Fruit fly (Drosophila melanogaster) whole organism, embryonic: ENCODE data around the gene Ubc4.
A peak's percentile ranks its signal among the peaks of the same experiment; 100 is the strongest.

Source experiments
- Bgb ChIP-seq: fragments of 200-800 bp; sonication (Bioruptor generic); IDR thresholded peaks from 2 replicates; pipeline ENCODE4 v1.3.6; 2022; ENCODE audit warnings: missing biosample characterization, missing genetic modification characterization; ENCODE audit not compliant: partially characterized antibody
- CG10267 ChIP-seq: fragments of 200-800 bp; sonication (Bioruptor generic); optimal IDR thresholded peaks from 2 replicates; lab custom pipeline; 2018; ENCODE audit warnings: missing biosample characterization, mild to moderate bottlenecking, missing genetic modification characterization, moderate library complexity
- CG11696 ChIP-seq: fragments of 200-800 bp; sonication (Bioruptor generic); IDR thresholded peaks from 2 replicates; pipeline ENCODE4 v1.3.6; 2022; ENCODE audit warnings: missing biosample characterization, missing genetic modification characterization
- CG12659 ChIP-seq: fragments of 200-800 bp; sonication (Bioruptor generic); optimal IDR thresholded peaks from 3 replicates; lab custom pipeline; 2017; ENCODE audit warnings: mild to moderate bottlenecking, missing biosample characterization, missing genetic modification reagents, missing genetic modification characterization
- CG12769 ChIP-seq: fragments of 200-800 bp; sonication (Bioruptor generic); optimal IDR thresholded peaks from 2 replicates; lab custom pipeline; 2019; ENCODE audit warnings: missing biosample characterization, mild to moderate bottlenecking, missing genetic modification characterization, moderate library complexity
- CG13123 ChIP-seq: fragments of 200-800 bp; sonication (Bioruptor generic); optimal IDR thresholded peaks from 2 replicates; lab custom pipeline; 2016; ENCODE audit warnings: missing biosample characterization, missing genetic modification characterization
- CG14441 ChIP-seq: fragments of 200-800 bp; sonication (Bioruptor generic); IDR thresholded peaks from 2 replicates; pipeline ENCODE4 v1.3.6; 2022; ENCODE audit warnings: missing biosample characterization, missing genetic modification characterization
- CG16863 ChIP-seq: fragments of 200-800 bp; sonication (Bioruptor generic); optimal IDR thresholded peaks from 3 replicates; lab custom pipeline; 2016; ENCODE audit warnings: missing biosample characterization, missing genetic modification characterization
- CG17186 ChIP-seq: fragments of 200-800 bp; sonication (Bioruptor generic); optimal IDR thresholded peaks from 3 replicates; lab custom pipeline; 2017; ENCODE audit warnings: missing biosample characterization, missing genetic modification reagents, missing genetic modification characterization
- CG17568 ChIP-seq: fragments of 200-800 bp; sonication (Bioruptor generic); optimal IDR thresholded peaks from 2 replicates; lab custom pipeline; 2018; ENCODE audit warnings: missing biosample characterization, mild to moderate bottlenecking, missing genetic modification characterization, moderate library complexity
- CG17612 ChIP-seq: fragments of 200-800 bp; sonication (Bioruptor generic); IDR thresholded peaks from 2 replicates; pipeline ENCODE4 v1.3.6; 2022; ENCODE audit warnings: missing biosample characterization, missing genetic modification characterization
- CG2678 ChIP-seq: fragments of 200-800 bp; sonication (Bioruptor generic); optimal IDR thresholded peaks from 3 replicates; lab custom pipeline; 2019; ENCODE audit warnings: missing biosample characterization, mild to moderate bottlenecking, missing genetic modification characterization, moderate library complexity
- CG32772 ChIP-seq: fragments of 200-800 bp; sonication (Bioruptor generic); IDR thresholded peaks from 2 replicates; pipeline ENCODE4 v1.3.6; 2022; ENCODE audit warnings: missing biosample characterization, missing genetic modification characterization
- CG33213 ChIP-seq: fragments of 200-800 bp; sonication (Bioruptor generic); optimal IDR thresholded peaks from 3 replicates; lab custom pipeline; 2016; ENCODE audit warnings: missing biosample characterization, missing genetic modification characterization
- CG34422 ChIP-seq: fragments of 200-800 bp; sonication (Bioruptor generic); IDR thresholded peaks from 3 replicates; pipeline ENCODE4 v1.3.6; 2022; ENCODE audit warnings: missing biosample characterization, missing genetic modification characterization
- CG3726 ChIP-seq: fragments of 200-800 bp; sonication (Bioruptor generic); IDR thresholded peaks from 3 replicates; pipeline ENCODE4, ENCODE4 v1.3.6; 2022; ENCODE audit warnings: missing biosample characterization, missing genetic modification characterization
- CG3995 ChIP-seq: fragments of 200-800 bp; sonication (Bioruptor generic); optimal IDR thresholded peaks from 3 replicates; lab custom pipeline; 2016; ENCODE audit warnings: missing biosample characterization, missing genetic modification characterization
- CG42726 ChIP-seq: fragments of 200-800 bp; sonication (Bioruptor generic); IDR thresholded peaks from 2 replicates; pipeline ENCODE4 v1.3.6; 2022; ENCODE audit warnings: missing biosample characterization, missing genetic modification characterization; ENCODE audit not compliant: partially characterized antibody
- CG4617 ChIP-seq: fragments of 200-800 bp; sonication (Bioruptor generic); optimal IDR thresholded peaks from 3 replicates; lab custom pipeline; 2016; ENCODE audit warnings: missing biosample characterization, missing genetic modification characterization, borderline replicate concordance
- CG5180 ChIP-seq: fragments of 200-800 bp; sonication (Bioruptor generic); optimal IDR thresholded peaks from 3 replicates; lab custom pipeline; 2017; ENCODE audit warnings: missing biosample characterization, missing genetic modification characterization, mild to moderate bottlenecking, moderate library complexity, missing genetic modification reagents
- CG6683 ChIP-seq: fragments of 200-800 bp; sonication (Bioruptor generic); optimal IDR thresholded peaks from 2 replicates; lab custom pipeline; 2017; ENCODE audit warnings: missing biosample characterization, mild to moderate bottlenecking, missing genetic modification characterization, missing genetic modification reagents
- CG7357 ChIP-seq: fragments of 200-800 bp; sonication (Bioruptor generic); IDR thresholded peaks from 3 replicates; pipeline ENCODE4 v1.3.6; 2022; ENCODE audit warnings: missing biosample characterization, missing genetic modification characterization
- CG7928 ChIP-seq: fragments of 200-800 bp; sonication (Bioruptor generic); optimal IDR thresholded peaks from 2 replicates; lab custom pipeline; 2017; ENCODE audit warnings: missing biosample characterization, mild to moderate bottlenecking, missing genetic modification characterization
- CG7963 ChIP-seq: fragments of 200-800 bp; sonication (Bioruptor generic); IDR thresholded peaks from 3 replicates; pipeline ENCODE4 v1.3.6; 2022; ENCODE audit warnings: missing biosample characterization, missing genetic modification characterization; ENCODE audit not compliant: partially characterized antibody
- CrebB ChIP-seq: fragments of 200-800 bp; sonication (Bioruptor generic); optimal IDR thresholded peaks from 3 replicates; lab custom pipeline; 2018; ENCODE audit warnings: missing biosample characterization, mild to moderate bottlenecking, missing genetic modification characterization
- Dek ChIP-seq: fragments of 200-800 bp; sonication (Bioruptor generic); optimal IDR thresholded peaks from 3 replicates; lab custom pipeline; 2019; ENCODE audit warnings: missing biosample characterization, mild to moderate bottlenecking, missing genetic modification characterization, moderate library complexity
- Dp ChIP-seq: fragments of 200-800 bp; sonication (Bioruptor generic); optimal IDR thresholded peaks from 2 replicates; lab custom pipeline; 2018; ENCODE audit warnings: missing biosample characterization, mild to moderate bottlenecking, missing genetic modification characterization, moderate library complexity
- Elba2 ChIP-seq: fragments of 200-800 bp; sonication (Bioruptor generic); optimal IDR thresholded peaks from 3 replicates; lab custom pipeline; 2016; ENCODE audit warnings: missing biosample characterization, missing genetic modification characterization
- Fer3 ChIP-seq: fragments of 200-800 bp; sonication (Bioruptor generic); optimal IDR thresholded peaks from 2 replicates; lab custom pipeline; 2018; ENCODE audit warnings: missing biosample characterization, mild to moderate bottlenecking, missing genetic modification characterization, moderate library complexity
- Gug ChIP-seq: fragments of 200-800 bp; sonication (Bioruptor generic); IDR thresholded peaks from 4 replicates; pipeline ENCODE4 v1.3.6; 2022; ENCODE audit warnings: missing biosample characterization, missing genetic modification characterization
- MBD-R2 ChIP-seq: fragments of 200-800 bp; sonication (Bioruptor generic); IDR thresholded peaks from 2 replicates; pipeline ENCODE4 v1.3.6; 2022; ENCODE audit warnings: missing biosample characterization, missing genetic modification characterization
- Optix ChIP-seq: fragments of 200-800 bp; sonication (Bioruptor generic); IDR thresholded peaks from 3 replicates; pipeline ENCODE4 v1.3.6; 2022; ENCODE audit warnings: missing biosample characterization, missing genetic modification characterization
- Rfx ChIP-seq: fragments of 200-800 bp; sonication (Bioruptor generic); IDR thresholded peaks from 2 replicates; pipeline ENCODE4 v1.3.6; 2022; ENCODE audit warnings: missing biosample characterization, missing genetic modification characterization
- Ssrp ChIP-seq: fragments of 200-800 bp; sonication (Bioruptor generic); optimal IDR thresholded peaks from 2 replicates; lab custom pipeline; 2018; ENCODE audit warnings: missing biosample characterization, mild to moderate bottlenecking, missing genetic modification characterization, moderate library complexity
- al ChIP-seq: fragments of 200-800 bp; sonication (Bioruptor generic); IDR thresholded peaks from 2 replicates; pipeline ENCODE4 v1.3.6; 2022; ENCODE audit warnings: missing biosample characterization, missing genetic modification characterization
- amos ChIP-seq: fragments of 200-800 bp; sonication (Bioruptor generic); IDR thresholded peaks from 2 replicates; pipeline ENCODE4 v1.3.6; 2022; ENCODE audit warnings: missing biosample characterization, missing genetic modification characterization; ENCODE audit not compliant: partially characterized antibody
- chn ChIP-seq: fragments of 200-800 bp; sonication (Bioruptor generic); optimal IDR thresholded peaks from 2 replicates; lab custom pipeline; 2016; ENCODE audit warnings: missing biosample characterization, missing genetic modification characterization
- gcm2 ChIP-seq: fragments of 200-800 bp; sonication (Bioruptor generic); optimal IDR thresholded peaks from 2 replicates; lab custom pipeline; 2016; ENCODE audit warnings: missing biosample characterization, missing genetic modification characterization
- gsb ChIP-seq: fragments of 200-800 bp; sonication (Bioruptor generic); IDR thresholded peaks from 2 replicates; pipeline ENCODE4 v1.3.6; 2022; ENCODE audit warnings: missing biosample characterization, missing genetic modification characterization
- inv ChIP-seq: fragments of 200-800 bp; sonication (Bioruptor generic); IDR thresholded peaks from 2 replicates; pipeline ENCODE4 v1.3.6; 2022; ENCODE audit warnings: missing biosample characterization, missing genetic modification characterization; ENCODE audit not compliant: partially characterized antibody
- knrl ChIP-seq: fragments of 200-800 bp; sonication (Bioruptor generic); IDR thresholded peaks from 3 replicates; pipeline ENCODE4 v1.3.6; 2022; ENCODE audit warnings: missing biosample characterization, missing genetic modification characterization; ENCODE audit not compliant: partially characterized antibody
- nmo ChIP-seq: fragments of 200-800 bp; sonication (Bioruptor generic); optimal IDR thresholded peaks from 2 replicates; lab custom pipeline; 2018; ENCODE audit warnings: missing biosample characterization, mild to moderate bottlenecking, missing genetic modification characterization, moderate library complexity
- phol ChIP-seq: fragments of 200-800 bp; sonication (Bioruptor generic); optimal IDR thresholded peaks from 3 replicates; lab custom pipeline; 2018; ENCODE audit warnings: missing biosample characterization, mild to moderate bottlenecking, missing genetic modification characterization, moderate library complexity
- sd ChIP-seq: fragments of 200-800 bp; sonication (Bioruptor generic); optimal IDR thresholded peaks from 3 replicates; lab custom pipeline; 2018; ENCODE audit warnings: missing biosample characterization, mild to moderate bottlenecking, missing genetic modification characterization, moderate library complexity
- sug ChIP-seq: fragments of 200-800 bp; optimal IDR thresholded peaks from 2 replicates; lab custom pipeline; 2019; ENCODE audit warnings: missing biosample characterization, mild to moderate bottlenecking, missing genetic modification characterization, moderate library complexity
- tna ChIP-seq: fragments of 200-800 bp; sonication (Bioruptor generic); IDR thresholded peaks from 2 replicates; pipeline ENCODE4 v1.3.6; 2022; ENCODE audit warnings: missing biosample characterization, missing genetic modification characterization; ENCODE audit not compliant: partially characterized antibody
- trem ChIP-seq: fragments of 200-800 bp; optimal IDR thresholded peaks from 3 replicates; lab custom pipeline; 2019; ENCODE audit warnings: missing biosample characterization, mild to moderate bottlenecking, missing genetic modification characterization, moderate library complexity
- tx ChIP-seq: fragments of 200-800 bp; sonication (Bioruptor generic); optimal IDR thresholded peaks from 2 replicates; lab custom pipeline; 2016; ENCODE audit warnings: missing biosample characterization, missing genetic modification characterization
- unpg ChIP-seq: fragments of 200-800 bp; sonication (Bioruptor generic); optimal IDR thresholded peaks from 3 replicates; lab custom pipeline; 2018; ENCODE audit warnings: missing biosample characterization, mild to moderate bottlenecking, missing genetic modification characterization, moderate library complexity
- z ChIP-seq: fragments of 200-800 bp; sonication (Bioruptor generic); IDR thresholded peaks from 3 replicates; pipeline ENCODE4 v1.3.6; 2022; ENCODE audit warnings: missing biosample characterization, missing genetic modification characterization
- zf30C ChIP-seq: fragments of 200-800 bp; sonication (Bioruptor generic); optimal IDR thresholded peaks from 3 replicates; lab custom pipeline; 2018; ENCODE audit warnings: missing biosample characterization, mild to moderate bottlenecking, missing genetic modification characterization

Gene Ubc4

DNA sequence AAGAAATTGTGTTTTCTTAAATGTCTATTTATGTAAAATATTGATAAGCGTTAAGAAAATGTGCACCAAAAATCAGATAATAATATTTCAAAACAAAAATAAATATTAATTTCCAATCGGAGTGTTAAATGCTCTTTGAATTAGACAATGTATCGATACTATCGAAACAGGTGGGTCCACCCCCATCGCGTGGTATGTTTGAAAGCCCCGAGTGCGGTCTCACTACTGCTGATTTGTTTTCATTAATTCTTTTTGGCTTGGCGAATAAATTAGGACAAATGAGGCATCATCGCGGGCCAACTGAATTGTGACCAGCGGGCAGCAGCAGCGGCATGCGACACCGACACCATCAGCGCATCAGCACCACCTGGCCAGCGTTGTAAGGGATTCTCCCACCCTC lies 28.6 kb downstream of the Ubc4 start, which contains the start of gene Naa60 (continued):
- TF ChIP-seq CG2678 = no peak
- peak; percentile 55 for TF ChIP-seq trem (tag; lab: Kevin White, UChicago)
- no peak for TF ChIP-seq Dek
- TF ChIP-seq CG17612 (GFP tag; lab: Robert Waterston, UW) = no peak
- TF ChIP-seq CG32772 (GFP tag; lab: Robert Waterston, UW) = no peak
- TF ChIP-seq CG17568 (GFP tag; lab: Kevin White, UChicago) = no peak
- no peak for TF ChIP-seq CrebB (tag; lab: Kevin White, UChicago)
- peak; percentile 89 for TF ChIP-seq knrl (GFP tag; lab: Robert Waterston, UW)
- no peak for TF ChIP-seq unpg (GFP tag; lab: Kevin White, UChicago)
- peak; percentile 59; the same call in 2 of the 3 replicates for TF ChIP-seq CG7963 (GFP tag; lab: Robert Waterston, UW)
- peak; percentile 86 for TF ChIP-seq inv (GFP tag; lab: Robert Waterston, UW)
- peak; percentile 15 for TF ChIP-seq Elba2 (GFP tag; lab: Kevin White, UChicago)
- no peak for TF ChIP-seq zf30C (GFP tag; lab: Kevin White, UChicago)
- no peak for TF ChIP-seq sd (tag; lab: Kevin White, UChicago)
- no peak for TF ChIP-seq Ssrp
- TF ChIP-seq CG34422 (GFP tag; lab: Robert Waterston, UW) = peak; percentile 49; the same call in 1 of the 3 replicates
- no peak for TF ChIP-seq CG14441
- TF ChIP-seq CG6683 = no peak
- TF ChIP-seq nmo = peak; percentile 39
- no peak for TF ChIP-seq CG33213 (GFP tag; lab: Kevin White, UChicago)
- no peak for TF ChIP-seq CG7928 (GFP tag; lab: Kevin White, UChicago)
- no peak for TF ChIP-seq tx
- no peak for TF ChIP-seq Optix
- peak; percentile 74 for TF ChIP-seq tna (GFP tag; lab: Robert Waterston, UW)
- no peak for TF ChIP-seq CG3726
- no peak for TF ChIP-seq CG5180
- TF ChIP-seq CG13123 (GFP tag; lab: Kevin White, UChicago) = no peak
- TF ChIP-seq CG16863 (GFP tag; lab: Kevin White, UChicago) = no peak
- TF ChIP-seq Gug (GFP tag; lab: Robert Waterston, UW) = no peak
- TF ChIP-seq gsb = no peak
- TF ChIP-seq CG11696 (GFP tag; lab: Robert Waterston, UW) = no peak
- peak; percentile 92 for TF ChIP-seq Bgb (GFP tag; lab: Robert Waterston, UW)
- TF ChIP-seq gcm2 (GFP tag; lab: Kevin White, UChicago) = no peak
- peak; percentile 47 for TF ChIP-seq CG10267 (tag; lab: Kevin White, UChicago)
- peak; percentile 54 for TF ChIP-seq CG12659
- no peak for TF ChIP-seq CG7357 (GFP tag; lab: Robert Waterston, UW)
- no peak for TF ChIP-seq z (GFP tag; lab: Robert Waterston, UW)
- peak; percentile 48 for TF ChIP-seq CG3995
- peak; percentile 38 for TF ChIP-seq sug (tag; lab: Kevin White, UChicago)

DNA sequence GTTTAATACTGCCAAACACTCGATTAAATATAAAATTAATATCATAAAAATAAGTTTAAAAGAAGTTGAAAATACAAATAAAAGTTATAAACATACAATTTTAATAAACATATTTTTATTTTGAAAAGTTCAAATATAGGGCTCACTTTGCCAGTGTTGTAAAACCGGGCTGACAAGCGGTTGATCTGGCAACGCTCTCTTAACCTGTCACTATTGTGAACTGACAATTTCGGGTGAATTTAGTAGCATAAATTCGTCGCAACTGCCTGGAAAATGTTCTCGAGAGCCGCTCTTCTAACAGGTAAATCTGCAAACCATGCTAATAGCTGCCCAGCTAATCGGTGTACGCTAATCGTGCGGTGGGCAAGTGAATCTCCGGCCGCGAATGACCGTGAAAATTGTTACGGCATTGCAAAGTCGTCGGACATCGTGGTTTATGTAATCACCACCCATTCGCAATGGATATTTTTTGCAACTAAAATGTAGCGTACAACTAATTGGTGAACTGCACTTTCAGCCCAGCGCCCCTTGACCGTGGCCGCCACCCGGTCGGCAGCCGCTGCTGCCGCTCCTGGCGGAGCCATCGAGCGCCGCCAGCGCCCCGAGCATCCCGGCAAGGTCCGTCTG lies 31.8 kb downstream of the Ubc4 start, which contains the start of gene ATPsynB:
TSS of gene ATPsynB (plus strand) at position 205 of the 627 bp plus-strand sequence.
- peak; percentile 16; the same call in 1 of the 2 replicates for TF ChIP-seq al (GFP tag; lab: Robert Waterston, UW)
- peak; percentile 49; the same call in 1 of the 2 replicates for TF ChIP-seq amos (GFP tag; lab: Robert Waterston, UW)
- peak; percentile 57 for TF ChIP-seq Rfx (GFP tag; lab: Robert Waterston, UW)
- TF ChIP-seq Dp (GFP tag; lab: Kevin White, UChicago) = peak; percentile 95
- TF ChIP-seq chn (GFP tag; lab: Kevin White, UChicago) = peak; percentile 5
- TF ChIP-seq CG42726 = peak; percentile 58
- peak; percentile 96 for TF ChIP-seq CG4617 (GFP tag; lab: Kevin White, UChicago)
- peak; percentile 18 for TF ChIP-seq Fer3 (tag; lab: Kevin White, UChicago)
- TF ChIP-seq trem (tag; lab: Kevin White, UChicago) = peak; percentile 57
- peak; percentile 51 for TF ChIP-seq phol (tag; lab: Kevin White, UChicago)
- TF ChIP-seq CG12769 (tag; lab: Kevin White, UChicago) = no peak
- peak; percentile 88 for TF ChIP-seq MBD-R2 (GFP tag; lab: Robert Waterston, UW)
- peak; percentile 51 for TF ChIP-seq CG17186 (GFP tag; lab: Kevin White, UChicago)
